Fruit fly (Drosophila melanogaster) Kc167 (cell line): ENCODE data around the gene CG12539.

ENCODE experiments used
- Sin3A ChIP-seq: fragments of >200 bp; optimal IDR thresholded peaks from 2 replicates; lab custom pipeline; 2018; ENCODE audit warnings: missing external identifiers
- psq ChIP-seq: fragments of >200 bp; optimal IDR thresholded peaks from 2 replicates; lab custom pipeline; 2017; ENCODE audit warnings: missing external identifiers

DNA sequence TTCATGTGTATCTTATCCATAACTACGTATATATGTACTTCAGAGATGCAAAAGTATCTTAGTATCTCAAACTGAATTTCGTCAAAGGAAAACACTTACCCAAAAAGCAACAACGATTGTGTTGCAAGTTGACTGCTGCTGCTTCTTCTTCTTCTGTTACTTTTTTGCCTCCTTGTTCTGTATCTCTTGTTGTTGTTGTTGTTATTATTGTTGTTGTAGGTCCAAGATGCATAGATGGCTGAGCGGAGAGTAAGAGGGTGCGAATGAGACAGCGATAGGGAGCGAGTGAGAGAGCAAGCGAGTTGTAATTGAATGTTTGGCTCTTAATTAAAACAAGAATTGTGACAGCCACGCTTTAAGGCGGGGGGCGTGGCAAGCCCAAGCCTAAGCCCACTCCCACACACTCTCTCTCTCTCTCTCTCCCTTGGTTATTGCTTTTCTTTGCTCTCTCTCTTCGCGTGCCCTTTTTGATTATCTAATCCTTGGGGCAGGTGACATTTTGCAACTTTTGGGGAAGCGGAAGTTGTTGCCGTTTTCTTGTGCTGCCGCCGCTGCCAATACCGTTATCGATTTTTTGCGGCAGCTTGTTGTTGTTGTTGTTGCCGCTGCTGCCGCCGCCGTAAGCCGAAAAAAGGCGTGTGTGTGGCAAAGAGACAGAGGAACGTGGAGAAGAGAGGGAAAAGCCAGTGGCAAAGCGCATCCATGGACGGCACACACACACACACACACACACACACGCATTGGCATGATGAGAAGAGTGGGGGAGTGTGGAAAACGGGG, 19.7 kb downstream of the CG12539 start:
- TF ChIP-seq psq (lab: Kevin White, UChicago) (no peak), Sin3A (lab: Kevin White, UChicago) (no peak)
